Worm (Caenorhabditis elegans): Measurements from ENCODE around the gene F10D2.8.

- no peak for TF ChIP-seq ham-2 (GFP tag; optimal IDR thresholded peaks at IDR 0.05)
- TF ChIP-seq flh-1 (GFP tag; optimal IDR thresholded peaks at IDR 0.05): no peak
- TF ChIP-seq sem-2 (GFP tag; optimal IDR thresholded peaks at IDR 0.05): no peak
- TF ChIP-seq nhr-237 (tag; optimal IDR thresholded peaks at IDR 0.05): no peak
- no peak for TF ChIP-seq unc-62 (GFP tag; optimal IDR thresholded peaks at IDR 0.05)
- no peak for TF ChIP-seq bed-3 (GFP tag; optimal IDR thresholded peaks at IDR 0.05)
- TF ChIP-seq elt-3 (tag; optimal IDR thresholded peaks at IDR 0.05): no peak
- TF ChIP-seq ceh-43 (GFP tag; optimal IDR thresholded peaks at IDR 0.05): no peak
- TF ChIP-seq ztf-11 (tag; optimal IDR thresholded peaks at IDR 0.05): no peak
- TF ChIP-seq nhr-12 (tag; optimal IDR thresholded peaks at IDR 0.05): no peak
- TF ChIP-seq lsy-2 (tag; optimal IDR thresholded peaks at IDR 0.05): no peak
Observed at ce11 chrV:7120168-7120567, 30.3 kb downstream of the F10D2.8 start, which contains the start of gene srx-34.

Measured in whole organism, mixed stage, embryonic.